Worm (Caenorhabditis elegans) whole organism, L4 larva: Measurements from ENCODE around the gene tbb-2.
A peak's percentile ranks its signal among the peaks of the same experiment; 100 is the strongest.

Source experiments
- D1046.2 ChIP-seq: fragments of 200-800 bp; sonication (Bioruptor generic); IDR thresholded peaks from 2 replicates; pipeline ENCODE4 v1.3.6; 2022; ENCODE audit warnings: missing genetic modification characterization, missing compliant biosample characterization
- F10B5.3 ChIP-seq: sonication (generic microtip); optimal IDR thresholded peaks from 2 replicates; lab custom pipeline; 2016; ENCODE audit warnings: mild to moderate bottlenecking, missing genetic modification characterization, missing compliant biosample characterization
- F37D6.2 ChIP-seq: sonication (generic microtip); optimal IDR thresholded peaks from 2 replicates; lab custom pipeline; 2016; ENCODE audit warnings: mild to moderate bottlenecking, missing genetic modification characterization, missing compliant biosample characterization
- F49E8.2 ChIP-seq: sonication (generic microtip); optimal IDR thresholded peaks from 2 replicates; lab custom pipeline; 2016; ENCODE audit warnings: missing compliant biosample characterization, mild to moderate bottlenecking, missing genetic modification characterization, borderline replicate concordance
- T20F7.1 ChIP-seq: fragments of 200-800 bp; sonication (Bioruptor generic); optimal IDR thresholded peaks from 2 replicates; lab custom pipeline; 2018; ENCODE audit warnings: mild to moderate bottlenecking, missing genetic modification characterization, missing compliant biosample characterization
- Y105C5A.15 ChIP-seq: fragments of 200-800 bp; sonication (Bioruptor generic); IDR thresholded peaks from 2 replicates; pipeline ENCODE4 v1.3.6; 2022; ENCODE audit warnings: missing genetic modification characterization, missing compliant biosample characterization
- ZK337.2 ChIP-seq: fragments of 200-800 bp; sonication (Bioruptor generic); IDR thresholded peaks from 2 replicates; pipeline ENCODE4 v1.3.6; 2022; ENCODE audit warnings: missing genetic modification reagents, missing genetic modification characterization, missing compliant biosample characterization
- attf-4 ChIP-seq: sonication (generic microtip); optimal IDR thresholded peaks from 3 replicates; lab custom pipeline; 2017; ENCODE audit warnings: missing biosample characterization, missing genetic modification characterization
- ceh-20 ChIP-seq: fragments of 200-800 bp; sonication (Bioruptor generic); IDR thresholded peaks from 2 replicates; pipeline ENCODE4 v1.3.6; 2022; ENCODE audit warnings: missing genetic modification reagents, missing genetic modification characterization, missing compliant biosample characterization
- ceh-28 ChIP-seq: fragments of 150-350 bp; optimal IDR thresholded peaks from 2 replicates; lab custom pipeline; 2014; ENCODE audit warnings: missing biosample characterization, missing genetic modification reagents, missing genetic modification characterization
- ceh-32 ChIP-seq: sonication (generic microtip); optimal IDR thresholded peaks from 2 replicates; lab custom pipeline; 2016; ENCODE audit warnings: mild to moderate bottlenecking, missing genetic modification characterization, missing compliant biosample characterization; ENCODE audit not compliant: poor library complexity
- ceh-62 ChIP-seq: sonication (generic microtip); optimal IDR thresholded peaks from 2 replicates; lab custom pipeline; 2017; ENCODE audit warnings: missing biosample characterization, missing genetic modification characterization
- daf-16 ChIP-seq, 3 experiments: sonication (generic microtip); optimal IDR thresholded peaks; 2 replicates each; lab custom pipeline; 2016 to 2017; ENCODE audit warnings: missing genetic modification characterization in 3 of 3, missing genetic modification reagents in 3 of 3, mild to moderate bottlenecking in 2 of 3, missing compliant biosample characterization in 2 of 3, missing biosample characterization in 1 of 3, moderate library complexity in 1 of 3
- daf-19 ChIP-seq: fragments of 200-800 bp; sonication (Bioruptor generic); conservative IDR thresholded peaks from 2 replicates; pipeline ENCODE4 v1.3.6; 2022; ENCODE audit warnings: missing genetic modification characterization, missing compliant biosample characterization
- dmd-6 ChIP-seq: fragments of 200-800 bp; sonication (Bioruptor generic); IDR thresholded peaks from 2 replicates; pipeline ENCODE4 v1.3.6; 2022; ENCODE audit warnings: missing genetic modification reagents, missing genetic modification characterization, missing compliant biosample characterization
- dve-1 ChIP-seq: sonication (generic microtip); optimal IDR thresholded peaks from 2 replicates; lab custom pipeline; 2017; ENCODE audit warnings: antibody characterized with exemption, mild to moderate bottlenecking, missing genetic modification characterization, missing compliant biosample characterization; ENCODE audit not compliant: insufficient read depth
- egl-43 ChIP-seq: fragments of 200-800 bp; sonication (Bioruptor generic); IDR thresholded peaks from 2 replicates; pipeline ENCODE4 v1.3.6; 2022; ENCODE audit warnings: missing genetic modification reagents, missing genetic modification characterization, missing compliant biosample characterization
- hlh-11 ChIP-seq: fragments of 200-800 bp; sonication (Bioruptor generic); optimal IDR thresholded peaks from 2 replicates; lab custom pipeline; 2018; ENCODE audit warnings: mild to moderate bottlenecking, missing genetic modification characterization, missing compliant biosample characterization
- hlh-30 ChIP-seq: sonication (generic microtip); optimal IDR thresholded peaks from 2 replicates; lab custom pipeline; 2017; ENCODE audit warnings: antibody characterized with exemption, mild to moderate bottlenecking, missing genetic modification characterization, missing compliant biosample characterization; ENCODE audit not compliant: insufficient read depth
- lin-15B ChIP-seq: fragments of 150-350 bp; sonication (generic microtip); optimal IDR thresholded peaks from 3 replicates; lab custom pipeline; 2014; ENCODE audit warnings: missing biosample characterization, missing genetic modification characterization
- lin-39 ChIP-seq: fragments of 150-350 bp; optimal IDR thresholded peaks from 2 replicates; lab custom pipeline; 2014; ENCODE audit warnings: missing biosample characterization, missing genetic modification reagents, missing genetic modification characterization
- madf-5 ChIP-seq, 2 experiments: fragments of 200-800 bp; sonication (Bioruptor generic); IDR thresholded peaks; 2 replicates each; pipeline ENCODE4 v1.3.6; 2022; ENCODE audit warnings: missing compliant biosample characterization in 2 of 2, missing genetic modification characterization in 2 of 2
- madf-9 ChIP-seq: fragments of 200-800 bp; sonication (Bioruptor generic); conservative IDR thresholded peaks from 2 replicates; pipeline ENCODE4 v1.3.6; 2022; ENCODE audit warnings: missing genetic modification reagents, missing genetic modification characterization, missing compliant biosample characterization
- mdl-1 ChIP-seq, 2 experiments: fragments of 150-350 bp in 1 of 2; sonication (generic microtip) in 1 of 2; optimal IDR thresholded peaks; 2 replicates each; lab custom pipeline; 2014 to 2017; ENCODE audit warnings: missing biosample characterization in 2 of 2, missing genetic modification characterization in 2 of 2
- mep-1 ChIP-seq: fragments of 150-350 bp; sonication (generic microtip); optimal IDR thresholded peaks from 3 replicates; lab custom pipeline; 2014; ENCODE audit warnings: missing biosample characterization, missing genetic modification characterization
- nhr-111 ChIP-seq: fragments of 200-800 bp; sonication (Bioruptor generic); optimal IDR thresholded peaks from 2 replicates; lab custom pipeline; 2018; ENCODE audit warnings: mild to moderate bottlenecking, missing genetic modification characterization, missing compliant biosample characterization
- nhr-28 ChIP-seq: fragments of 150-350 bp; optimal IDR thresholded peaks from 2 replicates; lab custom pipeline; 2014; ENCODE audit warnings: missing biosample characterization, missing genetic modification characterization
- nhr-41 ChIP-seq: fragments of 200-800 bp; sonication (Bioruptor generic); IDR thresholded peaks from 2 replicates; pipeline ENCODE4 v1.3.6; 2022; ENCODE audit warnings: missing genetic modification reagents, missing genetic modification characterization, missing compliant biosample characterization
- nhr-76 ChIP-seq: fragments of 150-350 bp; optimal IDR thresholded peaks from 2 replicates; lab custom pipeline; 2014; ENCODE audit warnings: missing biosample characterization, missing genetic modification characterization
- nhr-77 ChIP-seq: fragments of 150-350 bp; optimal IDR thresholded peaks from 2 replicates; lab custom pipeline; 2014; ENCODE audit warnings: missing biosample characterization, missing genetic modification characterization
- pqm-1 ChIP-seq: sonication (generic microtip); optimal IDR thresholded peaks from 2 replicates; lab custom pipeline; 2017; ENCODE audit warnings: missing biosample characterization, missing genetic modification characterization
- rbr-2 ChIP-seq: sonication (generic microtip); optimal IDR thresholded peaks from 2 replicates; lab custom pipeline; 2016; ENCODE audit warnings: missing genotype, missing genetic modification characterization, missing compliant biosample characterization
- snpc-4 ChIP-seq: fragments of 150-350 bp; optimal IDR thresholded peaks from 2 replicates; lab custom pipeline; 2014; ENCODE audit warnings: missing biosample characterization, missing genetic modification characterization
- tag-97 ChIP-seq: fragments of 200-800 bp; sonication (Bioruptor generic); IDR thresholded peaks from 2 replicates; pipeline ENCODE4 v1.3.6; 2022; ENCODE audit warnings: missing genetic modification characterization, missing compliant biosample characterization
- tra-1 ChIP-seq: fragments of 200-800 bp; sonication (Bioruptor generic); IDR thresholded peaks from 2 replicates; pipeline ENCODE4 v1.3.6; 2022; ENCODE audit warnings: missing genetic modification reagents, missing genetic modification characterization, missing compliant biosample characterization
- unc-62 ChIP-seq, 3 experiments: fragments of 150-350 bp in 1 of 3; sonication (generic microtip); optimal IDR thresholded peaks in 2 of 3; peaks in 1 of 3; 1 replicate in 1 of 3; 2 replicates in 2 of 3; lab custom pipeline; 2014 to 2017; ENCODE audit warnings: missing biosample characterization in 3 of 3, missing genetic modification characterization in 3 of 3, missing genetic modification reagents in 3 of 3, missing genotype in 1 of 3
- zag-1 ChIP-seq: fragments of 150-350 bp; optimal IDR thresholded peaks from 2 replicates; lab custom pipeline; 2014; ENCODE audit warnings: missing biosample characterization, missing genetic modification characterization
- zfp-2 ChIP-seq: sonication (generic microtip); optimal IDR thresholded peaks from 2 replicates; lab custom pipeline; 2016; ENCODE audit warnings: mild to moderate bottlenecking, missing genetic modification characterization, missing compliant biosample characterization
- zfp-3 ChIP-seq: fragments of 200-800 bp; sonication (Bioruptor generic); conservative IDR thresholded peaks from 2 replicates; pipeline ENCODE4 v1.3.6; 2022; ENCODE audit warnings: missing genetic modification reagents, missing genetic modification characterization, missing compliant biosample characterization
- zip-11 ChIP-seq: fragments of 200-800 bp; sonication (Bioruptor generic); IDR thresholded peaks from 2 replicates; pipeline ENCODE4 v1.3.6; 2022; ENCODE audit warnings: missing genetic modification characterization, missing compliant biosample characterization
- zip-2 ChIP-seq: fragments of 150-350 bp; optimal IDR thresholded peaks from 2 replicates; lab custom pipeline; 2014; ENCODE audit warnings: missing biosample characterization, missing genetic modification characterization
- ztf-11 ChIP-seq: fragments of 150-350 bp; optimal IDR thresholded peaks from 2 replicates; lab custom pipeline; 2014; ENCODE audit warnings: missing biosample characterization, missing genetic modification characterization
- ztf-7 ChIP-seq: fragments of 150-350 bp; optimal IDR thresholded peaks from 2 replicates; lab custom pipeline; 2014; ENCODE audit warnings: missing biosample characterization, missing genetic modification characterization

tbb-2 gene

DNA sequence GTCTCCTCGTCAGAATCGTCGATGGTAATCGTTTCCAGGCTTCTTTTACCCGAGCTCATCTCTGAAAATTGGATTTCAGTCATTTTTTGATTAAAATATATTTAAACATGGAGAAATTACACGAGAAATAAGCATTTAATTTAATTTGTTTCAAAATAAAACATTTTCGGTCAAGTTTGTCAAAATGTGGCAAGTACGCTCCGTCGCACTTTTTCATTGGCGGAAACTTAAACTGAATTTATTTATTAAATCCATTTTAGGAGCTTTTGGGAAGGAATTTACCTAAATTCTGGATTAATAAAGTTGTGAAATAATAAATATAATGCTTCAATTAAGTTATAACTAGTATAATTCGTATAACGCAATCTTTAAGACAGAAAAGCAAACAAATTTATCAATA lies 40.5 kb upstream of the tbb-2 start, which contains the start of gene rcq-5 (continued):
- TF ChIP-seq ZK337.2 (GFP tag; lab: Robert Waterston, UW) (no peak), hlh-11 (tag; lab: Kevin White, UChicago) (no peak)

DNA sequence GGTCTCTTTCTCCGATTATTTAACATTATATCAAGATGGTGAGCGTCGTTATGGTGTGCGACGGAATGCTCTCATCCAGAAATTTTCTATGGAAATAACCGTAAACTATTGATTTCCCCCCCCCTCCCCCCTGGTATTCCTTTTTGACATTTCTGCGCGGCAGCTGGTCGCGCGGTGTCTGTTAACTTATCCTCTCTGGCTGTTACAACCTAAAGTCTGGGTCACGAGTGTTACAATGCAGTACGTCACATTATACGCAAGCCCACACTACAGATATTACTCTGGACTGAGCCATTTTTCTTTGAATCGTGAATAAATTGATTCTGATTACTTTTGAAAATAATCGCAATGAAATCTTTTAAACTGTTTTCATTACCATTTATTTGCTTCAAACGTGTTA lies 31.7 kb upstream of the tbb-2 start:
- TF ChIP-seq Y105C5A.15 (GFP tag; lab: Robert Waterston, UW) (no peak), F37D6.2 (no peak), hlh-30 (tag; lab: Kevin White, UChicago) (no peak), attf-4 (tag; lab: Kevin White, UChicago) (no peak), nhr-41 (GFP tag; lab: Robert Waterston, UW) (no peak), dmd-6 (GFP tag; lab: Robert Waterston, UW) (no peak), zfp-3 (GFP tag; lab: Robert Waterston, UW) (no peak), F10B5.3 (no peak), ztf-7 (tag; lab: Kevin White, UChicago) (no peak), lin-15B (tag; lab: Kevin White, UChicago) (no peak), D1046.2 (GFP tag; lab: Robert Waterston, UW) (no peak)

- TF ChIP-seq nhr-77 (tag; lab: Kevin White, UChicago) (peak; percentile 27), mdl-1 (tag; optimal IDR thresholded peaks at IDR 0.05; lab: Kevin White, UChicago) (no peak), pqm-1 (tag; lab: Kevin White, UChicago) (peak; percentile 99), T20F7.1 (GFP tag; lab: Kevin White, UChicago) (no peak), zag-1 (tag; lab: Kevin White, UChicago) (no peak), nhr-28 (tag; lab: Kevin White, UChicago) (peak; percentile 79), nhr-76 (tag; lab: Kevin White, UChicago) (no peak), madf-9 (GFP tag; lab: Robert Waterston, UW) (no peak), ztf-11 (tag; lab: Kevin White, UChicago) (no peak), nhr-111 (no peak), ceh-32 (no peak), daf-19 (GFP tag; lab: Robert Waterston, UW) (no peak), lin-39 (tag; lab: Kevin White, UChicago) (no peak), tag-97 (no peak), tra-1 (no peak), zip-2 (tag; lab: Kevin White, UChicago) (no peak), F49E8.2 (tag; lab: Kevin White, UChicago) (no peak), madf-5 (GFP tag; IDR thresholded peaks at IDR 0.05; lab: Robert Waterston, UW) (no peak), hlh-11 (tag; lab: Kevin White, UChicago) (peak; percentile 53), snpc-4 (tag; lab: Kevin White, UChicago) (no peak), dmd-6 (GFP tag; lab: Robert Waterston, UW) (peak; percentile 58), ceh-20 (GFP tag; lab: Robert Waterston, UW) (no peak), egl-43 (GFP tag; lab: Robert Waterston, UW) (no peak), ceh-28 (no peak), ZK337.2 (GFP tag; lab: Robert Waterston, UW) (no peak), zfp-2 (tag; lab: Kevin White, UChicago) (no peak), dve-1 (peak; percentile 69), unc-62 (GFP tag; optimal IDR thresholded peaks at IDR 0.05 in 1 of 2; lab: Kevin White, UChicago) (peak in 1 of 2 experiments; percentile 35), unc-62 (tag; optimal IDR thresholded peaks at IDR 0.05; lab: Kevin White, UChicago) (no peak), zip-11 (GFP tag; lab: Robert Waterston, UW) (no peak), rbr-2 (tag; lab: Kevin White, UChicago) (no peak), ceh-62 (tag; lab: Kevin White, UChicago) (no peak), mep-1 (tag; lab: Kevin White, UChicago) (no peak), daf-16 (GFP tag; optimal IDR thresholded peaks at IDR 0.05; lab: Kevin White, UChicago) (no peak), daf-16 (tag; optimal IDR thresholded peaks at IDR 0.05; lab: Kevin White, UChicago) (peak; percentile 91), F37D6.2 (no peak), hlh-30 (tag; lab: Kevin White, UChicago) (no peak)
- TF ChIP-seq, all 104 proteins: peak for 8
These were observed 22.3 kb upstream of the tbb-2 start for ce11 chrIII:4039775-4040174.
